Worm (Caenorhabditis elegans) whole organism, early embryonic: ENCODE results near the gene F39G3.3.

Experiments
- B0310.2 ChIP-seq: sonication (generic microtip); optimal IDR thresholded peaks from 2 replicates; lab custom pipeline; 2016; ENCODE audit warnings: mild to moderate bottlenecking, missing genetic modification characterization, missing compliant biosample characterization
- ama-1 ChIP-seq: fragments of 150-350 bp; optimal IDR thresholded peaks from 2 replicates; lab custom pipeline; 2014
- tbx-11 ChIP-seq: fragments of 200-800 bp; sonication (Bioruptor generic); IDR thresholded peaks from 2 replicates; pipeline ENCODE4 v1.3.6; 2022; ENCODE audit warnings: missing genetic modification characterization, missing compliant biosample characterization

DNA sequence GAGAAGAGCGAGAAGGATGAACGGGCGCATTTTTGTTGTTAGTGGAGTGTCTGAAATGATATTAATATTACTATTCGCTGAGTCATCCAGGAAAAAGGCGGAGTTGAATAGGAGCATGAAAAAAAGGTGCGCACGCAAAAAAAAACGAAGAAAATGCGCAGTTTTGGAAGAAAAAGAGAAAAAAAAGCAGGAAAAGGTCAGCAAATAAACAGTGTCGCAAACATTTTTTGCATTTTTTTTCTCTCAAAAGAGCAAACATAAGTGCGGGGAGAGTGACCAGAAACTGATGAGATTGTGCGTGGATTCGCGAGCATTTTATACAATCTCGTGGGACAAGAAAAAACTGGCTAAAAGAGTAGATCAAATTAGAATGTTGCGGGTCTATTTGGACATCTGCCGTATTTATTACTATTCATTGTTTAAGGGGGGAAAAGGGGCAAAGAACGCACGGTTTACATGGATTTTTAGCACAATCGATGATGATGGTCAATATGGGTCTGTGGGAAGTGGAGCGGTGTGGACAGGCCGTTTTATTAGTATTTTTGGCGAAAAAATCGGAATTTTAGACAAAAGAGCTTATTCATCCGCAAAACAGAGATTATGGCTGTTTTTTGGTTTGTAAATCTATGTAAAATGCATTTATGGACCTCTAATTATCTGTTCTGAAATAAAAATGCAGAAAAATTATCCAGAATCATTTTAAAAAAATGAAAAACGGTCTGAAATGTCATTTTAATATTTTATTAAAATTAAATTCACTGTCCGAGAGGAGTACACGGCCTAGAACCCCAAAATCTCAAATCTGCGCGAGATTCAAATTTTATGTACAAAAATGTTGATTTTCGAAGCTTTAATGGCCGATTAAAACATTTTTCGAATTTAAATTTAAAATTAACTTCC, 39.1 kb upstream of the F39G3.3 start, which contains the start of gene cpg-8:
- TF ChIP-seq B0310.2 (tag; lab: Kevin White, UChicago) (no peak), ama-1 (no peak), tbx-11 (GFP tag; lab: Robert Waterston, UW) (no peak)
